Worm (Caenorhabditis elegans) whole organism, mixed stage, embryonic: ENCODE results near the gene T22F7.4.

Experiments
- mep-1 ChIP-seq: fragments of 150-350 bp; optimal IDR thresholded peaks from 2 replicates; lab custom pipeline; 2017; ENCODE audit warnings: missing biosample characterization, missing genetic modification reagents, missing genetic modification characterization, inconsistent platforms
- nhr-12 ChIP-seq: fragments of 150-350 bp; optimal IDR thresholded peaks from 2 replicates; lab custom pipeline; 2014; ENCODE audit warnings: missing biosample characterization, missing genetic modification characterization
- nhr-237 ChIP-seq: fragments of 150-350 bp; optimal IDR thresholded peaks from 2 replicates; lab custom pipeline; 2014; ENCODE audit warnings: missing biosample characterization, missing genetic modification characterization

- TF ChIP-seq nhr-237 (tag; lab: Kevin White, UChicago), result no peak
- no peak for TF ChIP-seq mep-1 (tag; lab: Kevin White, UChicago)
- no peak for TF ChIP-seq nhr-12 (tag; lab: Kevin White, UChicago)
These were observed 13.4 kb downstream of the T22F7.4 start for ce11 chrIII:513360-513759.
